Worm (Caenorhabditis elegans): Measurements from ENCODE around the gene Y41D4B.24.

- TF ChIP-seq fkh-10 (GFP tag; optimal IDR thresholded peaks at IDR 0.05): no peak
- TF ChIP-seq sdc-2 (tag; optimal IDR thresholded peaks at IDR 0.05): no peak
- no peak for TF ChIP-seq pqm-1 (tag; optimal IDR thresholded peaks at IDR 0.05)
- TF ChIP-seq nfya-1 (tag; optimal IDR thresholded peaks at IDR 0.05): no peak
- no peak for TF ChIP-seq pha-2 (tag; optimal IDR thresholded peaks at IDR 0.05)
- no peak for TF ChIP-seq rnt-1 (tag; optimal IDR thresholded peaks at IDR 0.05)
- no peak for TF ChIP-seq ama-1 (optimal IDR thresholded peaks at IDR 0.05)
- no peak for TF ChIP-seq ref-2 (tag; optimal IDR thresholded peaks at IDR 0.05)
- TF ChIP-seq sox-4 (tag; optimal IDR thresholded peaks at IDR 0.05): no peak
- TF ChIP-seq unc-55 (GFP tag; optimal IDR thresholded peaks at IDR 0.05): no peak
- no peak for TF ChIP-seq dmd-4 (tag; optimal IDR thresholded peaks at IDR 0.05; ENCODE audit: borderline replicate concordance)
- no peak for TF ChIP-seq hlh-6 (tag; optimal IDR thresholded peaks at IDR 0.05)
- TF ChIP-seq hlh-30 (tag; optimal IDR thresholded peaks at IDR 0.05; ENCODE audit: insufficient read depth): no peak
These were observed 41.0 kb upstream of the Y41D4B.24 start for ce11 chrIV:1722953-1723352.

Data from whole organism, late embryonic.